Worm (Caenorhabditis elegans) whole organism, L1 larva: ENCODE data around the gene C25D7.15.

ENCODE experiments used
- C16A3.4 ChIP-seq: fragments of 150-350 bp; optimal IDR thresholded peaks from 2 replicates; lab custom pipeline; 2014; ENCODE audit warnings: missing biosample characterization, missing genetic modification characterization
- F16B12.6 ChIP-seq: fragments of 150-350 bp; optimal IDR thresholded peaks from 2 replicates; lab custom pipeline; 2014; ENCODE audit warnings: missing biosample characterization, missing genetic modification characterization
- Y116A8C.19 ChIP-seq: sonication (generic microtip); optimal IDR thresholded peaks from 2 replicates; lab custom pipeline; 2016; ENCODE audit warnings: missing compliant biosample characterization, missing genetic modification characterization, borderline replicate concordance
- aly-2 ChIP-seq: fragments of 150-350 bp; optimal IDR thresholded peaks from 2 replicates; lab custom pipeline; 2014; ENCODE audit warnings: missing biosample characterization, missing genetic modification characterization
- ama-1 ChIP-seq: fragments of 150-350 bp; optimal IDR thresholded peaks from 2 replicates; lab custom pipeline; 2014
- blmp-1 ChIP-seq: fragments of 150-350 bp; optimal IDR thresholded peaks from 2 replicates; lab custom pipeline; 2014; ENCODE audit warnings: missing biosample characterization, missing genetic modification characterization
- ceh-63 ChIP-seq: fragments of 200-800 bp; sonication (Bioruptor generic); optimal IDR thresholded peaks from 2 replicates; lab custom pipeline; 2018; ENCODE audit warnings: mild to moderate bottlenecking, missing genetic modification characterization, missing compliant biosample characterization
- ceh-82 ChIP-seq, 3 experiments: fragments of 150-350 bp in 1 of 3; sonication (generic microtip) in 2 of 3; optimal IDR thresholded peaks; 2 replicates each; lab custom pipeline; 2014 to 2017; ENCODE audit warnings: missing biosample characterization in 3 of 3, missing genetic modification characterization in 3 of 3
- ceh-88 ChIP-seq: fragments of 200-800 bp; sonication (Bioruptor generic); IDR thresholded peaks from 2 replicates; pipeline ENCODE4 v1.3.6; 2022; ENCODE audit warnings: missing genetic modification characterization, missing compliant biosample characterization
- ces-1 ChIP-seq: fragments of 150-350 bp; optimal IDR thresholded peaks from 2 replicates; lab custom pipeline; 2014; ENCODE audit warnings: missing biosample characterization, missing genetic modification reagents, missing genetic modification characterization
- dpl-1 ChIP-seq, 3 experiments: fragments of 150-350 bp in 2 of 3; sonication (generic microtip) in 1 of 3; optimal IDR thresholded peaks; 2 replicates each; lab custom pipeline; 2014 to 2017; ENCODE audit warnings: missing biosample characterization in 3 of 3, missing genetic modification characterization in 3 of 3, missing genetic modification reagents in 3 of 3
- efl-1 ChIP-seq, 4 experiments: fragments of 150-350 bp; optimal IDR thresholded peaks in 3 of 4; peaks in 1 of 4; 1 replicate in 1 of 4; 2 replicates in 3 of 4; lab custom pipeline; 2014; ENCODE audit warnings: missing biosample characterization in 2 of 4, missing genetic modification characterization in 2 of 4, missing genetic modification reagents in 2 of 4
- egl-13 ChIP-seq: sonication (generic microtip); optimal IDR thresholded peaks from 2 replicates; lab custom pipeline; 2016; ENCODE audit warnings: missing genotype, missing genetic modification reagents, missing genetic modification characterization, missing compliant biosample characterization
- elt-2 ChIP-seq: sonication (generic microtip); optimal IDR thresholded peaks from 2 replicates; lab custom pipeline; 2016; ENCODE audit warnings: missing genetic modification characterization, mild to moderate bottlenecking, inconsistent platforms, missing compliant biosample characterization, missing genetic modification reagents
- elt-3 ChIP-seq, 6 experiments: fragments of 150-350 bp in 1 of 6; sonication (generic microtip); optimal IDR thresholded peaks; 2 replicates each; lab custom pipeline; 2017 to 2018; ENCODE audit warnings: missing biosample characterization in 6 of 6, missing genetic modification characterization in 6 of 6, inconsistent platforms in 1 of 6
- ets-5 ChIP-seq: fragments of 200-800 bp; sonication (Bioruptor generic); IDR thresholded peaks from 2 replicates; pipeline ENCODE4 v1.3.6; 2022; ENCODE audit warnings: missing genetic modification characterization, missing compliant biosample characterization
- fkh-10 ChIP-seq: sonication (generic microtip); optimal IDR thresholded peaks from 2 replicates; lab custom pipeline; 2017; ENCODE audit warnings: missing biosample characterization, missing genetic modification reagents, missing genetic modification characterization
- fkh-4 ChIP-seq: sonication (generic microtip); optimal IDR thresholded peaks from 2 replicates; lab custom pipeline; 2016; ENCODE audit warnings: missing compliant biosample characterization, missing genetic modification characterization, borderline replicate concordance
- fos-1 ChIP-seq: fragments of 150-350 bp; optimal IDR thresholded peaks from 2 replicates; lab custom pipeline; 2014; ENCODE audit warnings: missing biosample characterization, missing genetic modification characterization
- grh-1 ChIP-seq: fragments of 200-800 bp; sonication (Bioruptor generic); IDR thresholded peaks from 2 replicates; pipeline ENCODE4 v1.3.6; 2022; ENCODE audit warnings: missing genetic modification reagents, missing genetic modification characterization, missing compliant biosample characterization
- hlh-17 ChIP-seq: fragments of 200-800 bp; sonication (Bioruptor generic); optimal IDR thresholded peaks from 2 replicates; lab custom pipeline; 2018; ENCODE audit warnings: missing genetic modification characterization, mild to moderate bottlenecking, missing compliant biosample characterization, moderate library complexity, borderline replicate concordance
- hlh-4 ChIP-seq: sonication (generic microtip); optimal IDR thresholded peaks from 2 replicates; lab custom pipeline; 2016; ENCODE audit warnings: mild to moderate bottlenecking, missing genetic modification characterization, missing compliant biosample characterization
- irx-1 ChIP-seq: sonication (generic microtip); optimal IDR thresholded peaks from 2 replicates; lab custom pipeline; 2016; ENCODE audit warnings: missing genetic modification characterization, missing compliant biosample characterization
- isw-1 ChIP-seq: fragments of 200-800 bp; sonication (Bioruptor generic); IDR thresholded peaks from 2 replicates; pipeline ENCODE4 v1.3.6; 2022; ENCODE audit warnings: missing genetic modification characterization, missing compliant biosample characterization
- jun-1 ChIP-seq: fragments of 150-350 bp; optimal IDR thresholded peaks from 2 replicates; lab custom pipeline; 2014; ENCODE audit warnings: missing biosample characterization, missing genetic modification reagents, missing genetic modification characterization
- lin-13 ChIP-seq: fragments of 150-350 bp; optimal IDR thresholded peaks from 2 replicates; lab custom pipeline; 2014; ENCODE audit warnings: missing biosample characterization, missing genetic modification reagents, missing genetic modification characterization
- lin-14 ChIP-seq: fragments of 200-800 bp; sonication (Bioruptor generic); optimal IDR thresholded peaks from 2 replicates; lab custom pipeline; 2018; ENCODE audit warnings: mild to moderate bottlenecking, missing genetic modification characterization, moderate library complexity, missing compliant biosample characterization
- lin-15B ChIP-seq: fragments of 150-350 bp; sonication (generic microtip); optimal IDR thresholded peaks from 3 replicates; lab custom pipeline; 2014; ENCODE audit warnings: missing biosample characterization, missing genetic modification characterization
- lir-3 ChIP-seq: sonication (generic microtip); optimal IDR thresholded peaks from 2 replicates; lab custom pipeline; 2016; ENCODE audit warnings: mild to moderate bottlenecking, missing genetic modification characterization, moderate library complexity, missing compliant biosample characterization; ENCODE audit not compliant: poor library complexity
- lsy-2 ChIP-seq, 2 experiments: fragments of 150-350 bp; optimal IDR thresholded peaks; 2 replicates each; lab custom pipeline; 2014; ENCODE audit warnings: missing biosample characterization in 2 of 2, missing genetic modification characterization in 2 of 2
- mab-9 ChIP-seq: fragments of 200-800 bp; sonication (Bioruptor generic); IDR thresholded peaks from 2 replicates; pipeline ENCODE4 v1.3.6; 2022; ENCODE audit warnings: missing genetic modification reagents, missing genetic modification characterization, missing compliant biosample characterization
- mdl-1 ChIP-seq, 2 experiments: fragments of 150-350 bp; optimal IDR thresholded peaks; 2 replicates each; lab custom pipeline; 2014 to 2017; ENCODE audit warnings: missing biosample characterization in 2 of 2, missing genetic modification characterization in 2 of 2, inconsistent platforms in 1 of 2
- mef-2 ChIP-seq: fragments of 150-350 bp; optimal IDR thresholded peaks from 2 replicates; lab custom pipeline; 2014; ENCODE audit warnings: missing biosample characterization, missing genetic modification characterization
- nhr-11 ChIP-seq: fragments of 150-350 bp; optimal IDR thresholded peaks from 2 replicates; lab custom pipeline; 2014; ENCODE audit warnings: missing biosample characterization, missing genetic modification characterization
- nhr-12 ChIP-seq: sonication (generic microtip); optimal IDR thresholded peaks from 2 replicates; lab custom pipeline; 2017; ENCODE audit warnings: missing biosample characterization, missing genetic modification characterization
- nhr-19 ChIP-seq: fragments of 200-800 bp; sonication (Bioruptor generic); conservative IDR thresholded peaks from 2 replicates; pipeline ENCODE4 v1.3.6; 2022; ENCODE audit warnings: missing genetic modification characterization, missing compliant biosample characterization
- nhr-20 ChIP-seq: sonication (generic microtip); optimal IDR thresholded peaks from 2 replicates; lab custom pipeline; 2016; ENCODE audit warnings: mild to moderate bottlenecking, missing genetic modification characterization, missing compliant biosample characterization
- nhr-28 ChIP-seq: fragments of 150-350 bp; optimal IDR thresholded peaks from 2 replicates; lab custom pipeline; 2014; ENCODE audit warnings: missing biosample characterization, missing genetic modification characterization
- nhr-71 ChIP-seq: sonication (generic microtip); optimal IDR thresholded peaks from 2 replicates; lab custom pipeline; 2016; ENCODE audit warnings: mild to moderate bottlenecking, missing genetic modification characterization, moderate library complexity, missing compliant biosample characterization
- nhr-76 ChIP-seq: sonication (generic microtip); optimal IDR thresholded peaks from 2 replicates; lab custom pipeline; 2017; ENCODE audit warnings: missing biosample characterization, missing genetic modification characterization
- nhr-77 ChIP-seq: fragments of 150-350 bp; optimal IDR thresholded peaks from 2 replicates; lab custom pipeline; 2014; ENCODE audit warnings: missing biosample characterization, missing genetic modification characterization
- pax-3 ChIP-seq: fragments of 200-800 bp; sonication (Bioruptor generic); optimal IDR thresholded peaks from 2 replicates; lab custom pipeline; 2018; ENCODE audit warnings: mild to moderate bottlenecking, missing genetic modification characterization, moderate library complexity, missing compliant biosample characterization
- skn-1 ChIP-seq: fragments of 150-350 bp; optimal IDR thresholded peaks from 2 replicates; lab custom pipeline; 2014; ENCODE audit warnings: missing biosample characterization, missing genetic modification characterization
- snpc-4 ChIP-seq: fragments of 150-350 bp; optimal IDR thresholded peaks from 2 replicates; lab custom pipeline; 2014; ENCODE audit warnings: missing biosample characterization, missing genetic modification characterization
- sptf-1 ChIP-seq: fragments of 150-350 bp; optimal IDR thresholded peaks from 2 replicates; lab custom pipeline; 2014; ENCODE audit warnings: missing biosample characterization, missing genetic modification characterization
- swsn-7 ChIP-seq: sonication (generic microtip); optimal IDR thresholded peaks from 2 replicates; lab custom pipeline; 2016; ENCODE audit warnings: missing genetic modification characterization, missing compliant biosample characterization
- tlp-1 ChIP-seq: fragments of 150-350 bp; optimal IDR thresholded peaks from 2 replicates; lab custom pipeline; 2014; ENCODE audit warnings: missing biosample characterization, missing genetic modification characterization
- unc-62 ChIP-seq: fragments of 150-350 bp; optimal IDR thresholded peaks from 2 replicates; lab custom pipeline; 2014; ENCODE audit warnings: missing biosample characterization, missing genetic modification reagents, missing genetic modification characterization
- unc-86 ChIP-seq: sonication (generic microtip); optimal IDR thresholded peaks from 2 replicates; lab custom pipeline; 2016; ENCODE audit warnings: missing genetic modification characterization, missing compliant biosample characterization
- xbp-1 ChIP-seq: sonication (generic microtip); optimal IDR thresholded peaks from 2 replicates; lab custom pipeline; 2016; ENCODE audit warnings: missing genetic modification characterization, missing compliant biosample characterization
- zag-1 ChIP-seq: fragments of 150-350 bp; optimal IDR thresholded peaks from 2 replicates; lab custom pipeline; 2014; ENCODE audit warnings: missing biosample characterization, missing genetic modification characterization
- zip-4 ChIP-seq: fragments of 200-800 bp; sonication (Bioruptor generic); optimal IDR thresholded peaks from 2 replicates; lab custom pipeline; 2018; ENCODE audit warnings: mild to moderate bottlenecking, missing genetic modification characterization, moderate library complexity, missing compliant biosample characterization
- ztf-4 ChIP-seq: fragments of 150-350 bp; optimal IDR thresholded peaks from 2 replicates; lab custom pipeline; 2014; ENCODE audit warnings: missing biosample characterization, missing genetic modification characterization

Gene C25D7.15

DNA sequence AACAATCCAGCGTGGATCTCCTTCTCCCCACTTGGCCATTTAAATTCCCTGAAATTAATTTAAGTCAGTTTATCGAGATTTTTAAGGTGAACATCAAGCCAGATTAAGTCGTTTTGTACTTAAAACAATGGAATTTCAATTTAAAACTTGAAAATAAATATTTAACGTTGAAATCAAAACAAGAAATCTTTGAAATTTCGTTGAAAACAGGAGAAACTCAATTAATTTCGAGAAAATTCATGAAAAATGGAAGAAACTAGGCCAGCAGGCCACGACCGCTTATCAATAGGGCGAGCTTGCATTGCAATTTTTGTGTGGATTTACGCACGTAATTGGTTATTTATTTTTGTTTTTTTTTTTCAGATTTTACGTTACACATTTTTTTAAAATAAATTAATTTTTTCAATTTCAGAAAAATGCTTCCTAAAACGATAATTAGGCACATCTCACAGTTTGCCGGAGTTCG, 25.8 kb downstream of the C25D7.15 start, which contains the start of the genes ahsa-1 and C01G10.7:
ahsa-1 (minus strand) TSS at position 51 of the 466 bp plus-strand sequence.
C01G10.7 (plus strand) TSS at position 413 of the 466 bp plus-strand sequence.
- TF ChIP-seq nhr-77 (tag; lab: Kevin White, UChicago) (peak; percentile 80), aly-2 (peak; percentile 38), unc-86 (tag; lab: Kevin White, UChicago) (peak; percentile 85), C16A3.4 (tag; lab: Kevin White, UChicago) (peak; percentile 93), nhr-71 (tag; lab: Kevin White, UChicago) (peak; percentile 96), nhr-11 (tag; lab: Kevin White, UChicago) (no peak), lsy-2 (tag; optimal IDR thresholded peaks at IDR 0.05; lab: Kevin White, UChicago) (peak; percentile 89 to 93), lin-15B (tag; lab: Kevin White, UChicago) (peak; percentile 99), fos-1 (peak; percentile 60), zip-4 (GFP tag; lab: Kevin White, UChicago) (peak; percentile 33), blmp-1 (peak; percentile 75), hlh-4 (tag; lab: Kevin White, UChicago) (peak; percentile 34), nhr-19 (peak; percentile 87), dpl-1 (GFP tag; optimal IDR thresholded peaks at IDR 0.05; lab: Kevin White, UChicago) (peak; percentile 76 to 86 (median 84)), tlp-1 (tag; lab: Kevin White, UChicago) (no peak), nhr-20 (tag; lab: Kevin White, UChicago) (peak; percentile 92), lir-3 (tag; lab: Kevin White, UChicago) (peak; percentile 97), nhr-28 (tag; lab: Kevin White, UChicago) (no peak), unc-62 (GFP tag; lab: Kevin White, UChicago) (no peak), ztf-4 (tag; lab: Kevin White, UChicago) (peak; percentile 34), ets-5 (GFP tag; lab: Robert Waterston, UW) (no peak), xbp-1 (tag; lab: Kevin White, UChicago) (peak; percentile 87), snpc-4 (tag; lab: Kevin White, UChicago) (peak; percentile 87), pax-3 (tag; lab: Kevin White, UChicago) (peak; percentile 99), mef-2 (tag; lab: Kevin White, UChicago) (no peak), skn-1 (tag; lab: Kevin White, UChicago) (peak; percentile 74), fkh-10 (peak; percentile 56), ces-1 (no peak), jun-1 (peak; percentile 61), egl-13 (tag; lab: Kevin White, UChicago) (no peak), fkh-4 (tag; lab: Kevin White, UChicago) (peak; percentile 94), nhr-76 (tag; lab: Kevin White, UChicago) (no peak), irx-1 (tag; lab: Kevin White, UChicago) (peak; percentile 92), elt-2 (tag; lab: Kevin White, UChicago) (peak; percentile 69), nhr-12 (no peak), mab-9 (GFP tag; lab: Robert Waterston, UW) (peak; percentile 73), hlh-17 (GFP tag; lab: Kevin White, UChicago) (no peak), lin-13 (peak; percentile 88), isw-1 (GFP tag; lab: Robert Waterston, UW) (peak; percentile 87), efl-1 (optimal IDR thresholded peaks at IDR 0.05; lab: Kevin White, UChicago) (peak; percentile 84 to 85), efl-1 (GFP tag; optimal IDR thresholded peaks at IDR 0.05 in 1 of 2; lab: Kevin White, UChicago) (peak; percentile 83 to 97), grh-1 (GFP tag; lab: Robert Waterston, UW) (peak; percentile 74), ama-1 (lab: Kevin White, UChicago) (peak; percentile 25), zag-1 (peak; percentile 54), ceh-88 (GFP tag; lab: Robert Waterston, UW) (peak; percentile 53; the same call in 1 of the 2 replicates), Y116A8C.19 (peak; percentile 69), ceh-63 (GFP tag; lab: Kevin White, UChicago) (no peak), swsn-7 (tag; lab: Kevin White, UChicago) (peak; percentile 90), F16B12.6 (tag; lab: Kevin White, UChicago) (peak; percentile 48), elt-3 (tag; optimal IDR thresholded peaks at IDR 0.05; lab: Kevin White, UChicago) (peak in 4 of 6 experiments; percentile 67 to 90 (median 83)), sptf-1 (tag; lab: Kevin White, UChicago) (no peak), ceh-82 (tag; optimal IDR thresholded peaks at IDR 0.05; lab: Kevin White, UChicago) (peak; percentile 83 to 91 (median 87)), lin-14 (GFP tag; lab: Kevin White, UChicago) (peak; percentile 95), mdl-1 (tag; optimal IDR thresholded peaks at IDR 0.05; lab: Kevin White, UChicago) (peak in 1 of 2 experiments; percentile 66)
